Worm (Caenorhabditis elegans) whole organism, L4 larva: Measurements from ENCODE around the gene srb-1.

Source experiments
- aha-1 ChIP-seq: fragments of 150-350 bp; peaks from one replicate; lab custom pipeline; 2014; ENCODE audit warnings: missing biosample characterization, missing genetic modification characterization
- aly-2 ChIP-seq: sonication (generic microtip); optimal IDR thresholded peaks from 2 replicates; lab custom pipeline; 2018; ENCODE audit warnings: missing biosample characterization, missing genetic modification characterization
- ceh-28 ChIP-seq: fragments of 150-350 bp; optimal IDR thresholded peaks from 2 replicates; lab custom pipeline; 2014; ENCODE audit warnings: missing biosample characterization, missing genetic modification reagents, missing genetic modification characterization
- ceh-32 ChIP-seq: sonication (generic microtip); optimal IDR thresholded peaks from 2 replicates; lab custom pipeline; 2016; ENCODE audit warnings: mild to moderate bottlenecking, missing genetic modification characterization, missing compliant biosample characterization; ENCODE audit not compliant: poor library complexity
- ces-1 ChIP-seq: fragments of 150-350 bp; sonication (generic microtip); optimal IDR thresholded peaks from 4 replicates; lab custom pipeline; 2014; ENCODE audit warnings: missing biosample characterization, missing genetic modification reagents, missing genetic modification characterization
- cey-2 ChIP-seq: sonication (generic microtip); optimal IDR thresholded peaks from 3 replicates; lab custom pipeline; 2017; ENCODE audit warnings: missing genetic modification characterization, mild to moderate bottlenecking, missing compliant biosample characterization, antibody characterized with exemption, borderline replicate concordance; ENCODE audit not compliant: insufficient read depth
- daf-19 ChIP-seq: fragments of 200-800 bp; sonication (Bioruptor generic); conservative IDR thresholded peaks from 2 replicates; pipeline ENCODE4 v1.3.6; 2022; ENCODE audit warnings: missing genetic modification characterization, missing compliant biosample characterization
- daf-8 ChIP-seq: fragments of 200-800 bp; sonication (Bioruptor generic); IDR thresholded peaks from 2 replicates; pipeline ENCODE4 v1.3.6; 2022; ENCODE audit warnings: missing genetic modification characterization, missing compliant biosample characterization
- dpl-1 ChIP-seq: fragments of 150-350 bp; optimal IDR thresholded peaks from 2 replicates; lab custom pipeline; 2014; ENCODE audit warnings: missing biosample characterization, missing genetic modification reagents, missing genetic modification characterization
- egl-43 ChIP-seq: fragments of 200-800 bp; sonication (Bioruptor generic); IDR thresholded peaks from 2 replicates; pipeline ENCODE4 v1.3.6; 2022; ENCODE audit warnings: missing genetic modification reagents, missing genetic modification characterization, missing compliant biosample characterization
- gei-8 ChIP-seq: fragments of 200-800 bp; sonication (Bioruptor generic); optimal IDR thresholded peaks from 2 replicates; lab custom pipeline; 2018; ENCODE audit warnings: mild to moderate bottlenecking, missing genetic modification characterization, missing compliant biosample characterization
- hif-1 ChIP-seq, 2 experiments: sonication (generic microtip); optimal IDR thresholded peaks; 2 replicates each; lab custom pipeline; 2016 to 2017; ENCODE audit warnings: missing compliant biosample characterization in 2 of 2, missing genetic modification characterization in 2 of 2, missing genetic modification reagents in 2 of 2, missing genotype in 2 of 2, mild to moderate bottlenecking in 1 of 2
- hlh-11 ChIP-seq: fragments of 200-800 bp; sonication (Bioruptor generic); optimal IDR thresholded peaks from 2 replicates; lab custom pipeline; 2018; ENCODE audit warnings: mild to moderate bottlenecking, missing genetic modification characterization, missing compliant biosample characterization
- hmg-1.1 ChIP-seq: fragments of 200-800 bp; sonication (Bioruptor generic); IDR thresholded peaks from 2 replicates; pipeline ENCODE4 v1.3.6; 2022; ENCODE audit warnings: missing genetic modification reagents, missing genetic modification characterization, missing compliant biosample characterization
- lin-13 ChIP-seq: fragments of 150-350 bp; optimal IDR thresholded peaks from 2 replicates; lab custom pipeline; 2014; ENCODE audit warnings: missing biosample characterization, missing genetic modification reagents, missing genetic modification characterization
- lin-29 ChIP-seq: fragments of 200-800 bp; sonication (Bioruptor generic); IDR thresholded peaks from 2 replicates; pipeline ENCODE4 v1.3.6; 2022; ENCODE audit warnings: missing genetic modification reagents, missing genetic modification characterization, missing compliant biosample characterization
- lin-39 ChIP-seq: fragments of 150-350 bp; optimal IDR thresholded peaks from 2 replicates; lab custom pipeline; 2014; ENCODE audit warnings: missing biosample characterization, missing genetic modification reagents, missing genetic modification characterization
- mdl-1 ChIP-seq, 2 experiments: fragments of 150-350 bp in 1 of 2; sonication (generic microtip) in 1 of 2; optimal IDR thresholded peaks; 2 replicates each; lab custom pipeline; 2014 to 2017; ENCODE audit warnings: missing biosample characterization in 2 of 2, missing genetic modification characterization in 2 of 2
- nhr-25 ChIP-seq: sonication (generic microtip); optimal IDR thresholded peaks from 2 replicates; lab custom pipeline; 2017; ENCODE audit warnings: missing genetic modification characterization, mild to moderate bottlenecking, missing compliant biosample characterization, antibody characterized with exemption, moderate library complexity, borderline replicate concordance; ENCODE audit not compliant: insufficient read depth
- nhr-28 ChIP-seq: fragments of 150-350 bp; optimal IDR thresholded peaks from 2 replicates; lab custom pipeline; 2014; ENCODE audit warnings: missing biosample characterization, missing genetic modification characterization
- nhr-41 ChIP-seq: fragments of 200-800 bp; sonication (Bioruptor generic); IDR thresholded peaks from 2 replicates; pipeline ENCODE4 v1.3.6; 2022; ENCODE audit warnings: missing genetic modification reagents, missing genetic modification characterization, missing compliant biosample characterization
- nhr-6 ChIP-seq: fragments of 150-350 bp; optimal IDR thresholded peaks from 2 replicates; lab custom pipeline; 2014; ENCODE audit warnings: missing biosample characterization, missing genetic modification characterization
- nhr-77 ChIP-seq: fragments of 150-350 bp; optimal IDR thresholded peaks from 2 replicates; lab custom pipeline; 2014; ENCODE audit warnings: missing biosample characterization, missing genetic modification characterization
- saeg-2 ChIP-seq: fragments of 200-800 bp; sonication (Bioruptor generic); IDR thresholded peaks from 2 replicates; pipeline ENCODE4 v1.3.6; 2022; ENCODE audit warnings: missing genetic modification reagents, missing genetic modification characterization, missing compliant biosample characterization
- set-16 ChIP-seq: fragments of 200-800 bp; sonication (Bioruptor generic); IDR thresholded peaks from 2 replicates; pipeline ENCODE4 v1.3.6; 2022; ENCODE audit warnings: missing genetic modification reagents, missing genetic modification characterization, missing compliant biosample characterization
- snpc-4 ChIP-seq: fragments of 150-350 bp; optimal IDR thresholded peaks from 2 replicates; lab custom pipeline; 2014; ENCODE audit warnings: missing biosample characterization, missing genetic modification characterization
- spr-1 ChIP-seq: sonication (generic microtip); optimal IDR thresholded peaks from 2 replicates; lab custom pipeline; 2016; ENCODE audit warnings: mild to moderate bottlenecking, missing genetic modification characterization, missing compliant biosample characterization
- spr-3 ChIP-seq: fragments of 200-800 bp; sonication (Bioruptor generic); optimal IDR thresholded peaks from 2 replicates; lab custom pipeline; 2018; ENCODE audit warnings: mild to moderate bottlenecking, missing genetic modification characterization, missing compliant biosample characterization
- tra-1 ChIP-seq: fragments of 200-800 bp; sonication (Bioruptor generic); IDR thresholded peaks from 2 replicates; pipeline ENCODE4 v1.3.6; 2022; ENCODE audit warnings: missing genetic modification reagents, missing genetic modification characterization, missing compliant biosample characterization
- unc-130 ChIP-seq: sonication (generic microtip); optimal IDR thresholded peaks from 2 replicates; lab custom pipeline; 2016; ENCODE audit warnings: missing genetic modification reagents, missing genetic modification characterization, missing compliant biosample characterization
- unc-39 ChIP-seq: sonication (generic microtip); optimal IDR thresholded peaks from 2 replicates; lab custom pipeline; 2017; ENCODE audit warnings: missing biosample characterization, missing genetic modification characterization
- unc-62 ChIP-seq, 3 experiments: fragments of 150-350 bp in 1 of 3; sonication (generic microtip); optimal IDR thresholded peaks in 2 of 3; peaks in 1 of 3; 1 replicate in 1 of 3; 2 replicates in 2 of 3; lab custom pipeline; 2014 to 2017; ENCODE audit warnings: missing biosample characterization in 3 of 3, missing genetic modification characterization in 3 of 3, missing genetic modification reagents in 3 of 3, missing genotype in 1 of 3
- zfp-3 ChIP-seq: fragments of 200-800 bp; sonication (Bioruptor generic); conservative IDR thresholded peaks from 2 replicates; pipeline ENCODE4 v1.3.6; 2022; ENCODE audit warnings: missing genetic modification reagents, missing genetic modification characterization, missing compliant biosample characterization
- ztf-11 ChIP-seq: fragments of 150-350 bp; optimal IDR thresholded peaks from 2 replicates; lab custom pipeline; 2014; ENCODE audit warnings: missing biosample characterization, missing genetic modification characterization

Gene srb-1

DNA sequence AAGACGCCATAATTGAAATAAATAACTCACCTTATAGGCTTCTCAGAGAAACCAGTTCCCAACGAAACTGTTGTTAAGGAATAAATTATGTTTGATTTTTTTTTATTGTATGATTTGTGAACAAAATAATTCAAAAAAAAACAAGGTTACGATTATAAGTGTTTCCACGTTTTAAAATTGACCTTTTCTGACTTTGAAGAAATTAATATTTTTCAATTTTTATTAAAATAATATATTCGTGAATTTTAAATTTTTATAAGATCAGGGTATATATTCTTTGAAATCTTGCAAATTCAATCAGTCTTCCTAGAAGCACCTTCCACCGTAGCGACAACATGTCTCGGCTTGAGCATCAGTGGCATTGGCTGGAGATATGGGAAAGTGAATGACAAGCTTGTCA, 3.5 kb upstream of the srb-1 start, which contains the start of gene C27D6.3:
Gene C27D6.3, minus strand, starts transcription at position 101 of the 400 bp plus-strand sequence.
- TF ChIP-seq unc-39 (tag; lab: Kevin White, UChicago) (no peak), egl-43 (no peak), ztf-11 (no peak), cey-2 (tag; lab: Kevin White, UChicago) (no peak), lin-39 (tag; lab: Kevin White, UChicago) (no peak), snpc-4 (no peak)

- TF ChIP-seq aha-1 (tag; lab: Kevin White, UChicago) (peak; percentile 5), unc-62 (GFP tag; optimal IDR thresholded peaks at IDR 0.05 in 1 of 2; lab: Kevin White, UChicago) (peak in 1 of 2 experiments; percentile 74), unc-62 (tag; optimal IDR thresholded peaks at IDR 0.05; lab: Kevin White, UChicago) (no peak), daf-8 (no peak)
Observed at ce11 chrII:5172451-5172850, 1.6 kb upstream of the srb-1 start, which contains the start of gene C27D6.1. Gene C27D6.1 (plus strand): TSS chrII:5172751.

- TF ChIP-seq hmg-1.1 (GFP tag; lab: Robert Waterston, UW) = no peak
- no peak for TF ChIP-seq spr-3 (GFP tag; lab: Kevin White, UChicago)
- TF ChIP-seq dpl-1 (GFP tag; lab: Kevin White, UChicago) = no peak
- no peak for TF ChIP-seq lin-13 (GFP tag; lab: Kevin White, UChicago)
- TF ChIP-seq aly-2 (tag; lab: Kevin White, UChicago) = no peak
- no peak for TF ChIP-seq saeg-2
- TF ChIP-seq spr-1 (tag; lab: Kevin White, UChicago) = no peak
Observed at ce11 chrII:5171610-5172009, 778 bp upstream of the srb-1 start, which contains the start of gene C27D6.15. Gene C27D6.15 (plus strand): TSS chrII:5171910.

ce11 chrII:5166738-5167137, 4.1 kb downstream of the srb-1 start, which contains the start of gene srb-3:
Gene srb-3 (minus strand): TSS chrII:5166838.
- no peak for TF ChIP-seq saeg-2
- no peak for TF ChIP-seq tra-1 (GFP tag; lab: Robert Waterston, UW)
- TF ChIP-seq hif-1 (tag; optimal IDR thresholded peaks at IDR 0.05; lab: Kevin White, UChicago) = no peak
- no peak for TF ChIP-seq ces-1 (GFP tag; lab: Kevin White, UChicago)
- no peak for TF ChIP-seq gei-8 (GFP tag; lab: Kevin White, UChicago)
- TF ChIP-seq nhr-77 = no peak
- no peak for TF ChIP-seq nhr-41 (GFP tag; lab: Robert Waterston, UW)
- TF ChIP-seq ceh-32 (tag; lab: Kevin White, UChicago) = no peak
- TF ChIP-seq spr-3 (GFP tag; lab: Kevin White, UChicago) = no peak
- no peak for TF ChIP-seq lin-29
- no peak for TF ChIP-seq daf-19 (GFP tag; lab: Robert Waterston, UW)
- TF ChIP-seq nhr-6 (tag; lab: Kevin White, UChicago) = no peak
- TF ChIP-seq zfp-3 (GFP tag; lab: Robert Waterston, UW) = no peak
- no peak for TF ChIP-seq nhr-25 (tag; lab: Kevin White, UChicago)
- TF ChIP-seq hlh-11 (tag; lab: Kevin White, UChicago) = no peak
- TF ChIP-seq ceh-28 (tag; lab: Kevin White, UChicago) = no peak
- no peak for TF ChIP-seq unc-130 (GFP tag; lab: Kevin White, UChicago)
- TF ChIP-seq mdl-1 (tag; optimal IDR thresholded peaks at IDR 0.05; lab: Kevin White, UChicago) = no peak
- no peak for TF ChIP-seq nhr-28 (tag; lab: Kevin White, UChicago)
- TF ChIP-seq set-16 (GFP tag; lab: Robert Waterston, UW) = no peak
